Worm (Caenorhabditis elegans): ENCODE data around the gene daf-4.

DNA sequence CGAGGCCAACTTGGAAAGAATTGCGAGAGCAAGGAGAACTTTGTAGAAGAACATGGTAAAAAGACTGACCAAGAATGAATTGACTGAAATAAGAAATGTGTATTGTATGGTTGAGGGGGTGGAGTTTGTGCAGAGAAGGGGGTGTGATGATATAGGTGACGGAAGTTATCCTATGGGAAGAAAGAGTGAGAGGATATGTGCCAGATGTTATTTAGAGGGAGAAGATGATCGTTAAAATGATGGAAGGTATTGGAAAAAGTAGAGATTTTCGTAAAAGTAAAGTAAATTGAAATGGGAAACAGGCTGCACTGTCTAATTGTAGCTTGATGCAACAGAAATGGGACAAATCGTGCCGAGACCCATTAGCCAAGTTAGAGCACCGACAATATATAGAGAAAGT, 32.0 kb downstream of the daf-4 start, which contains the start of gene sdz-21:
- TF ChIP-seq egrh-3 (GFP tag; IDR thresholded peaks at IDR 0.05), result no peak
- TF ChIP-seq egl-44 (GFP tag; IDR thresholded peaks at IDR 0.05), result no peak
- TF ChIP-seq lsl-1 (GFP tag; optimal IDR thresholded peaks at IDR 0.05), result no peak
- TF ChIP-seq ekl-4 (GFP tag; IDR thresholded peaks at IDR 0.05), result no peak
- no peak for TF ChIP-seq F57A8.1 (GFP tag; optimal IDR thresholded peaks at IDR 0.05)
- TF ChIP-seq zim-3 (tag; optimal IDR thresholded peaks at IDR 0.05), result no peak
- no peak for TF ChIP-seq dpl-1 (GFP tag; optimal IDR thresholded peaks at IDR 0.05)
- TF ChIP-seq ama-1 (optimal IDR thresholded peaks at IDR 0.05), result no peak
- TF ChIP-seq ama-1 (GFP tag; optimal IDR thresholded peaks at IDR 0.05), result no peak

Data from whole organism, young adult.